Worm (Caenorhabditis elegans) whole organism, L4/young adult: Measurements from ENCODE around the gene rnh-1.2.

ENCODE experiments used
- W03F9.2 ChIP-seq: fragments of 150-350 bp; optimal IDR thresholded peaks from 2 replicates; lab custom pipeline; 2014; ENCODE audit warnings: missing biosample characterization, missing genetic modification characterization
- him-1 ChIP-seq: sonication (generic microtip); optimal IDR thresholded peaks from 2 replicates; lab custom pipeline; 2016; ENCODE audit warnings: missing genotype, missing genetic modification reagents, missing genetic modification characterization, missing compliant biosample characterization

DNA sequence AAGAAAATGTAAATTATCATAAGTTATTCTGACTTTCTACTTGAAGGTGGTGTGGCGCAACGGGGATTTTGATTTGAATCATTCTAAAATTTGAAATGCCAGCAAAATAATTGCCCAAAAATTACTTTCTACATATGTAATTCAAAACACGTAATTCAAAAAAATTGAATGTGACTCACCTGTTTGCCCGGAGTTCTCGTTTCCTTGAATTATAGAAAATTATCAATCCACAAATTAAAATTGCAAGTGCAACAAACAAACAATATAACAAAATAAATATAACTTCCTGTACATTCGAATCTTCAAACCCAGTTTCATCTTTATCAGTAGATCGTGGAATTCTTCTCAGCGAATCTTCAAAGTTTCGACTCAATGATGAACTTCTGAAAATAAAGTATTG, 26.4 kb upstream of the rnh-1.2 start:
- TF ChIP-seq him-1 (no peak), W03F9.2 (tag; lab: Kevin White, UChicago) (no peak)
